Fruit fly (Drosophila melanogaster) whole organism: Measurements from ENCODE around the gene CG12116.

Source experiments
- CG8478 ChIP-seq: fragments of >200 bp; optimal IDR thresholded peaks from 2 replicates; lab custom pipeline; 2018; ENCODE audit warnings: inconsistent platforms
- Dll ChIP-seq: fragments of >200 bp; optimal IDR thresholded peaks from 2 replicates; lab custom pipeline; 2017
- EcR ChIP-seq, 2 experiments: fragments of >200 bp; optimal IDR thresholded peaks; 2 replicates each; lab custom pipeline; 2017; ENCODE audit warnings: missing biosample characterization in 2 of 2, missing genetic modification characterization in 2 of 2, missing genetic modification reagents in 2 of 2
- pan ChIP-seq: fragments of >200 bp; optimal IDR thresholded peaks from 2 replicates; lab custom pipeline; 2017
- psq ChIP-seq: fragments of >200 bp; optimal IDR thresholded peaks from 2 replicates; lab custom pipeline; 2017
- usp ChIP-seq: fragments of >200 bp; optimal IDR thresholded peaks from 2 replicates; lab custom pipeline; 2017; ENCODE audit warnings: missing biosample characterization, missing genetic modification characterization, mixed read lengths

- TF ChIP-seq psq (lab: Kevin White, UChicago) (no peak), EcR (GFP tag; optimal IDR thresholded peaks at IDR 0.05; lab: Kevin White, UChicago) (no peak), Dll (no peak), pan (lab: Kevin White, UChicago) (no peak), usp (GFP tag; lab: Kevin White, UChicago) (no peak), CG8478 (no peak)
Measured at dm6 chrX:8491452-8492046, 22.7 kb upstream of the CG12116 start.
